Worm (Caenorhabditis elegans) whole organism, L3 larva: ENCODE results near the gene cdt-2.

Source experiments
- R02D3.7 ChIP-seq: fragments of 150-350 bp; optimal IDR thresholded peaks from 2 replicates; lab custom pipeline; 2014; ENCODE audit warnings: missing biosample characterization, missing genetic modification characterization
- aly-2 ChIP-seq: fragments of 150-350 bp; optimal IDR thresholded peaks from 2 replicates; lab custom pipeline; 2014; ENCODE audit warnings: missing biosample characterization, missing genetic modification characterization
- ama-1 ChIP-seq: fragments of 150-350 bp; optimal IDR thresholded peaks from 2 replicates; lab custom pipeline; 2018
- ceh-16 ChIP-seq: sonication (generic microtip); optimal IDR thresholded peaks from 2 replicates; lab custom pipeline; 2017; ENCODE audit warnings: missing biosample characterization, missing genetic modification characterization
- ceh-28 ChIP-seq: fragments of 150-350 bp; optimal IDR thresholded peaks from 2 replicates; lab custom pipeline; 2014; ENCODE audit warnings: missing biosample characterization, missing genetic modification reagents, missing genetic modification characterization
- ceh-9 ChIP-seq: sonication (generic microtip); optimal IDR thresholded peaks from 2 replicates; lab custom pipeline; 2018; ENCODE audit warnings: missing biosample characterization, missing genetic modification characterization
- daf-12 ChIP-seq: fragments of 150-350 bp; optimal IDR thresholded peaks from 2 replicates; lab custom pipeline; 2014; ENCODE audit warnings: missing biosample characterization, missing genetic modification reagents, missing genetic modification characterization
- egl-27 ChIP-seq: sonication (generic microtip); optimal IDR thresholded peaks from 4 replicates; lab custom pipeline; 2017; ENCODE audit warnings: missing biosample characterization, missing genetic modification reagents, missing genetic modification characterization
- egl-5 ChIP-seq: fragments of 150-350 bp; optimal IDR thresholded peaks from 2 replicates; lab custom pipeline; 2017; ENCODE audit warnings: missing biosample characterization, missing genetic modification reagents, missing genetic modification characterization, inconsistent platforms
- elt-1 ChIP-seq: fragments of 150-350 bp; optimal IDR thresholded peaks from 2 replicates; lab custom pipeline; 2014; ENCODE audit warnings: missing biosample characterization, missing genetic modification characterization
- eor-1 ChIP-seq, 2 experiments: fragments of 150-350 bp; optimal IDR thresholded peaks; 2 replicates each; lab custom pipeline; 2014 to 2018; ENCODE audit warnings: missing biosample characterization in 2 of 2, missing genetic modification characterization in 2 of 2
- fkh-10 ChIP-seq: sonication (generic microtip); optimal IDR thresholded peaks from 2 replicates; lab custom pipeline; 2017; ENCODE audit warnings: missing biosample characterization, missing genetic modification reagents, missing genetic modification characterization
- fkh-2 ChIP-seq: fragments of 150-350 bp; optimal IDR thresholded peaks from 2 replicates; lab custom pipeline; 2014; ENCODE audit warnings: missing biosample characterization, missing genetic modification reagents, missing genetic modification characterization
- fos-1 ChIP-seq: fragments of 150-350 bp; optimal IDR thresholded peaks from 2 replicates; lab custom pipeline; 2014; ENCODE audit warnings: missing biosample characterization, missing genetic modification characterization
- hmg-11 ChIP-seq: sonication (generic microtip); optimal IDR thresholded peaks from 2 replicates; lab custom pipeline; 2016; ENCODE audit warnings: missing genetic modification characterization, missing compliant biosample characterization
- jun-1 ChIP-seq: fragments of 150-350 bp; optimal IDR thresholded peaks from 2 replicates; lab custom pipeline; 2014; ENCODE audit warnings: missing biosample characterization, missing genetic modification reagents, missing genetic modification characterization
- lin-39 ChIP-seq: fragments of 150-350 bp; optimal IDR thresholded peaks from 2 replicates; lab custom pipeline; 2018; ENCODE audit warnings: missing biosample characterization, missing genetic modification reagents, missing genetic modification characterization
- lsy-12 ChIP-seq: sonication (generic microtip); optimal IDR thresholded peaks from 2 replicates; lab custom pipeline; 2016; ENCODE audit warnings: mild to moderate bottlenecking, missing genetic modification characterization, missing compliant biosample characterization
- mdl-1 ChIP-seq: fragments of 150-350 bp; optimal IDR thresholded peaks from 2 replicates; lab custom pipeline; 2014; ENCODE audit warnings: missing biosample characterization, missing genetic modification characterization
- mml-1 ChIP-seq: fragments of 150-350 bp; sonication (generic microtip); optimal IDR thresholded peaks from 3 replicates; lab custom pipeline; 2014; ENCODE audit warnings: missing biosample characterization, missing genetic modification characterization
- nfya-1 ChIP-seq: sonication (generic microtip); optimal IDR thresholded peaks from 2 replicates; lab custom pipeline; 2017; ENCODE audit warnings: missing genetic modification characterization, mild to moderate bottlenecking, missing compliant biosample characterization, antibody characterized with exemption, moderate library complexity; ENCODE audit not compliant: insufficient read depth
- nhr-11 ChIP-seq: fragments of 150-350 bp; optimal IDR thresholded peaks from 2 replicates; lab custom pipeline; 2014; ENCODE audit warnings: missing biosample characterization, missing genetic modification characterization
- nhr-12 ChIP-seq: fragments of 150-350 bp; optimal IDR thresholded peaks from 2 replicates; lab custom pipeline; 2014; ENCODE audit warnings: missing biosample characterization, missing genetic modification characterization
- nhr-23 ChIP-seq: fragments of 150-350 bp; optimal IDR thresholded peaks from 2 replicates; lab custom pipeline; 2014; ENCODE audit warnings: missing biosample characterization, missing genetic modification reagents, missing genetic modification characterization
- nhr-237 ChIP-seq: fragments of 150-350 bp; optimal IDR thresholded peaks from 2 replicates; lab custom pipeline; 2014; ENCODE audit warnings: missing biosample characterization, missing genetic modification characterization
- nhr-28 ChIP-seq: fragments of 150-350 bp; optimal IDR thresholded peaks from 2 replicates; lab custom pipeline; 2014; ENCODE audit warnings: missing biosample characterization, missing genetic modification characterization
- sea-2 ChIP-seq: fragments of 150-350 bp; sonication (generic microtip); optimal IDR thresholded peaks from 4 replicates; lab custom pipeline; 2014; ENCODE audit warnings: missing biosample characterization, missing genetic modification reagents, missing genetic modification characterization
- snpc-4 ChIP-seq: fragments of 150-350 bp; optimal IDR thresholded peaks from 2 replicates; lab custom pipeline; 2014; ENCODE audit warnings: missing biosample characterization, missing genetic modification characterization
- tbx-2 ChIP-seq: sonication (generic microtip); optimal IDR thresholded peaks from 2 replicates; lab custom pipeline; 2016; ENCODE audit warnings: mild to moderate bottlenecking, missing genetic modification characterization, missing compliant biosample characterization
- unc-39 ChIP-seq: sonication (generic microtip); optimal IDR thresholded peaks from 4 replicates; lab custom pipeline; 2017; ENCODE audit warnings: missing biosample characterization, missing genetic modification characterization
- unc-62 ChIP-seq: fragments of 150-350 bp; sonication (generic microtip); optimal IDR thresholded peaks from 4 replicates; lab custom pipeline; 2014; ENCODE audit warnings: missing biosample characterization, missing genetic modification reagents, missing genetic modification characterization
- zag-1 ChIP-seq: fragments of 150-350 bp; optimal IDR thresholded peaks from 2 replicates; lab custom pipeline; 2014; ENCODE audit warnings: missing biosample characterization, missing genetic modification characterization
- ztf-11 ChIP-seq: fragments of 150-350 bp; optimal IDR thresholded peaks from 2 replicates; lab custom pipeline; 2014; ENCODE audit warnings: missing biosample characterization, missing genetic modification characterization
- ztf-4 ChIP-seq: fragments of 150-350 bp; optimal IDR thresholded peaks from 2 replicates; lab custom pipeline; 2014; ENCODE audit warnings: missing biosample characterization, missing genetic modification characterization

cdt-2 gene

ce11 chrV:14992627-14993117 lies 1.7 kb upstream of the cdt-2 start, which contains the start of gene T01C3.3:
Gene T01C3.3 (minus strand): TSS chrV:14992677.
- no peak for TF ChIP-seq eor-1 (tag; optimal IDR thresholded peaks at IDR 0.05; lab: Kevin White, UChicago)
- TF ChIP-seq nfya-1 (tag; lab: Kevin White, UChicago): no peak
- TF ChIP-seq ceh-9: no peak
- TF ChIP-seq zag-1: no peak
- no peak for TF ChIP-seq ceh-28 (tag; lab: Kevin White, UChicago)
- no peak for TF ChIP-seq lsy-12 (tag; lab: Kevin White, UChicago)

DNA sequence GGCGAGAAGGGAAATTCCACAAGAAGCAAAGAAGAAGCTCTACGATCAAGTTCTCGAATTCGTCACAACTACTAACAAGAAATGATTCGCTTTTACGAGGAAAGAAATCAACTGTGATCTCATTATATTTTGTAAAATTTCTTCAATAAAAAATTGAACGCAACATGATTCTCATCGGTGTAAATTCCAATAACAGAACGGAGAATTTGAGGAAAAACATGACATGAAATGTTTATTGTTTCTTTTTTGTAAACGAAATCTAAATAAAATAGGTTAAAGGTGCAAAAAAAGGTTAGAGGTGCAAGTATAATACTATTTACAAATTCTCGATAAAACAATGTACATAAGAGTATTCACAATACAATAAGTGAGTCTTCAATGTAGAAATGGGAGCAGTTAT lies 563 bp upstream of the cdt-2 start:
- TF ChIP-seq zag-1 (no peak), ceh-28 (tag; lab: Kevin White, UChicago) (no peak), mdl-1 (tag; lab: Kevin White, UChicago) (no peak), ztf-11 (tag; lab: Kevin White, UChicago) (no peak), unc-62 (GFP tag; lab: Kevin White, UChicago) (no peak), nhr-28 (no peak), snpc-4 (no peak), R02D3.7 (no peak), ztf-4 (tag; lab: Kevin White, UChicago) (no peak), mml-1 (no peak), sea-2 (GFP tag; lab: Kevin White, UChicago) (no peak), fkh-10 (no peak), fos-1 (tag; lab: Kevin White, UChicago) (no peak), nhr-12 (tag; lab: Kevin White, UChicago) (no peak)

DNA sequence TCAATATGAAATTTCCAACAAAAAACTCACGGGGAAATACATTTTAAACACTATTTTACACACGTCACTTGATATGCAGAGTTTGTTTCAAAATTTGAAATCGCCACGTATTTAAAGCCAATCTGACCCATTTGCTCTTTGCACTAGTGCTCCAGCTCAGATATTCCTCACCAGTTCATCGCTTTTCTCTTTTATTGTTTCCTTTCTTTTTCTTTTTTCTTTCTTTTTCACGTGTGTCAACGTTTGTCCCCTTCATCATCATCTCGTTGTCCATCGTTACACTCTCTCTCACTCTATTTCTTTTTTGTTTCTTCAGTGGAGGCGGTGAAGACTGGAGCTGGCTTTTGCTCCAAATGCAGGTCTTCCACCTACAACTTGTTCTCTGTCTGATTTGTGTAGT lies 6.3 kb downstream of the cdt-2 start, which contains the start of gene F02D8.4:
Gene F02D8.4 (plus strand): TSS at position 301 of the 400 bp plus-strand sequence.
- TF ChIP-seq jun-1 (tag; lab: Kevin White, UChicago) (no peak), ceh-16 (tag; lab: Kevin White, UChicago) (no peak), nhr-11 (tag; lab: Kevin White, UChicago) (no peak), egl-27 (tag; lab: Kevin White, UChicago) (no peak), egl-5 (tag; lab: Kevin White, UChicago) (no peak), tbx-2 (no peak), ztf-4 (tag; lab: Kevin White, UChicago) (no peak), nfya-1 (tag; lab: Kevin White, UChicago) (no peak), mdl-1 (tag; lab: Kevin White, UChicago) (no peak), elt-1 (no peak), fkh-2 (tag; lab: Kevin White, UChicago) (no peak), lin-39 (no peak)
- TF ChIP-seq, all 47 proteins: peak for 0

- TF ChIP-seq daf-12 (tag; lab: Kevin White, UChicago) (no peak), unc-62 (GFP tag; lab: Kevin White, UChicago) (no peak), jun-1 (tag; lab: Kevin White, UChicago) (no peak), aly-2 (tag; lab: Kevin White, UChicago) (no peak), nhr-237 (tag; lab: Kevin White, UChicago) (no peak), nfya-1 (tag; lab: Kevin White, UChicago) (no peak), lsy-12 (tag; lab: Kevin White, UChicago) (no peak), snpc-4 (no peak), unc-39 (tag; lab: Kevin White, UChicago) (no peak), egl-5 (tag; lab: Kevin White, UChicago) (no peak), ceh-9 (no peak), nhr-11 (tag; lab: Kevin White, UChicago) (no peak)
Measured at ce11 chrV:14979937-14980336, 11.0 kb downstream of the cdt-2 start, which contains the start of gene xbx-1. Gene xbx-1 (plus strand): TSS chrV:14980237.

DNA sequence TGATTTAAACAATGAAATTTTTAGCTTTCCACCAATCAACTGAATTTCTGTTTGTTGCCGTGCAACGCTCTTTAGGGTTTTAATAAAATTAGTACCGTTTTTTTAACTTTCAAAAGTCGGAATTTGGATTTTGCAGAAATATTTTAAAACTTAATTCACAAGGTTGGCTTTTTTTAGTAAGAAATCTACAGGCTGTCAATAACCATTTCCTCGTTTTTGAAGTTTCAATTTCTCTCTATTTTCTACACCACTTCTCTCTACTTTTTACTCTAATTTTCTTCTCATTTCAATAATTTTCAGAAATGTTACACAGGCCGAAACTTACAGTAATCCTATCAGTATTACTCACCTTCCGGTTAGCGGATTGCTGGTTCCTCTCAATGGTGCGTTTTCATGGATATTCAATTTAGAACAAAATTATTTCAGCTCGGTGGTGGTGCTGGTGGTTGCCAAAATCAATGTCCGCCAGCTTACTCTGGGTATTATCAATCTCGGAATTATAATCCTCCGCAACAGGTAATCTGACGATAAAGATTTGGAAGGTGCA lies 12.6 kb downstream of the cdt-2 start, which contains the start of the genes grd-12 and F02D8.1:
Gene grd-12 (plus strand): TSS at position 301 of the 547 bp plus-strand sequence.
Gene F02D8.1 (minus strand): TSS at position 497 of the 547 bp plus-strand sequence.
- TF ChIP-seq nhr-23 (tag; lab: Kevin White, UChicago): no peak
- no peak for TF ChIP-seq ama-1 (lab: Kevin White, UChicago)
- TF ChIP-seq hmg-11 (tag; lab: Kevin White, UChicago): no peak
- no peak for TF ChIP-seq fkh-10
- TF ChIP-seq lin-39: no peak
- TF ChIP-seq R02D3.7: no peak
